Worm (Caenorhabditis elegans): Measurements from ENCODE around the gene scyl-1.

Gene scyl-1

DNA sequence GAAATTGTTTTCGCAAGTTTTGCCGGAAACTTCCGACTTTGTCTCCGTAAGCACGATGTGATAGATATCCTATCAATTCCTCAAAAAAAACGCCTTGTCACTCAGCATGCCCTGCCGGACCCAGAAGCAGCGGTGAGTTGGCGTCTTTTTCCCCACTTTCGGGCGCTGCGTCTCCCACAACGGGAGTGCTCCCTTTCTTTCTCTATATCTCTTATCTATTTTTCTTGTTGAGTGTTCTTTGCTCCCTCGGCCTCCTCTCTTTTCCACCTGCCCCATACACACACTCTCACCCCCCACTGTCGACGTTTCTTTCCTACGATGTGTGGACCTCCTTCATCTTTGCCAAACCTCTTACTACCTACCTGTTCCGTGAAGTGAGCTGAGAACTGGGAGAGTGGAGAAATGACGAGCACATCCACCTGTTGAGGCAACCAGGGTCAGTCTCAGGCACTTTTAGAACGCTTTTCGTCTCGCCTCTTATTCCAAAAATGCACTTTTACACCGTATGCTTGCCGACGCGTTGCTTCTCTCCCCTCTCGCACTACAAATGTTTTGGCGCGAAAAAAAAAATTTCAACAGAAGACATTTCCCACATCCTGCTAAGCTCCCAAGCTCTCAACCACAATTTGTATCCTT is 44.5 kb upstream of the scyl-1 start (continued):
- TF ChIP-seq snpc-4 (tag; optimal IDR thresholded peaks at IDR 0.05), result peak; percentile 47
- TF ChIP-seq skn-1 (tag; optimal IDR thresholded peaks at IDR 0.05), result peak; percentile 24
- peak; percentile 91 for TF ChIP-seq F13H6.1 (tag; optimal IDR thresholded peaks at IDR 0.05)
- TF ChIP-seq nhr-129 (tag; optimal IDR thresholded peaks at IDR 0.05), result peak; percentile 82
- TF ChIP-seq lin-13 (GFP tag; optimal IDR thresholded peaks at IDR 0.05), result peak; percentile 73
- TF ChIP-seq ceh-16 (tag; optimal IDR thresholded peaks at IDR 0.05), result peak; percentile 61
- TF ChIP-seq nhr-23 (tag; optimal IDR thresholded peaks at IDR 0.05), result no peak

DNA sequence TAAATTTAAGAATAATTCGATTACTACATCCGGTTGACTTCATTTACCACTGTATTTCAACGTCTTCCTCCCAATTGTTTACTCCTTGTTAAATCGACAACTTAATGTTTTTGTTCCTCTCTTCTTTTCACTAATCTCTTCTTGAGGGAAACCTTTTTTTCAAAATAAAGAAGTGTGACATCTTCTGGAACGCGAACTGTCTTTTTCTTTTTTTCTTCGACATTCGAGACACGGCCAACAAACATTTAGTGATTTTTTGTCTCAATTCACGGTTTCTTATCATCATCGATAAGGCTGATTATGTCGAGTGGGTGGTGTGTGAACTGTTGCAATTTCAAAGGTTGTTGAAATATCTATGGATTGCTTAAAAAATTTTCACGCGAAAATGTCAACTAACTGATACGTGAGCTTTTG is 43.7 kb upstream of the scyl-1 start:
- TF ChIP-seq C34F6.9 (tag; optimal IDR thresholded peaks at IDR 0.05), result peak; percentile 1
- peak; percentile 35 for TF ChIP-seq nhr-21 (tag; optimal IDR thresholded peaks at IDR 0.05)
- peak; percentile 17 for TF ChIP-seq ama-1 (optimal IDR thresholded peaks at IDR 0.05)
- peak; percentile 39 for TF ChIP-seq nhr-129 (tag; optimal IDR thresholded peaks at IDR 0.05)
- TF ChIP-seq fos-1 (tag; optimal IDR thresholded peaks at IDR 0.05), result peak; percentile 81
- peak; percentile 50 for TF ChIP-seq sma-3 (GFP tag; optimal IDR thresholded peaks at IDR 0.05)
- peak; percentile 59 for TF ChIP-seq sma-9 (GFP tag; optimal IDR thresholded peaks at IDR 0.05)
- TF ChIP-seq sma-9 (tag; optimal IDR thresholded peaks at IDR 0.05), result no peak
- no peak for TF ChIP-seq F13H6.1 (tag; optimal IDR thresholded peaks at IDR 0.05)
- peak; percentile 72 for TF ChIP-seq crh-2 (tag; optimal IDR thresholded peaks at IDR 0.05)
- TF ChIP-seq mbf-1 (tag; optimal IDR thresholded peaks at IDR 0.05), result no peak
- TF ChIP-seq lin-13 (GFP tag; optimal IDR thresholded peaks at IDR 0.05), result peak; percentile 33

DNA sequence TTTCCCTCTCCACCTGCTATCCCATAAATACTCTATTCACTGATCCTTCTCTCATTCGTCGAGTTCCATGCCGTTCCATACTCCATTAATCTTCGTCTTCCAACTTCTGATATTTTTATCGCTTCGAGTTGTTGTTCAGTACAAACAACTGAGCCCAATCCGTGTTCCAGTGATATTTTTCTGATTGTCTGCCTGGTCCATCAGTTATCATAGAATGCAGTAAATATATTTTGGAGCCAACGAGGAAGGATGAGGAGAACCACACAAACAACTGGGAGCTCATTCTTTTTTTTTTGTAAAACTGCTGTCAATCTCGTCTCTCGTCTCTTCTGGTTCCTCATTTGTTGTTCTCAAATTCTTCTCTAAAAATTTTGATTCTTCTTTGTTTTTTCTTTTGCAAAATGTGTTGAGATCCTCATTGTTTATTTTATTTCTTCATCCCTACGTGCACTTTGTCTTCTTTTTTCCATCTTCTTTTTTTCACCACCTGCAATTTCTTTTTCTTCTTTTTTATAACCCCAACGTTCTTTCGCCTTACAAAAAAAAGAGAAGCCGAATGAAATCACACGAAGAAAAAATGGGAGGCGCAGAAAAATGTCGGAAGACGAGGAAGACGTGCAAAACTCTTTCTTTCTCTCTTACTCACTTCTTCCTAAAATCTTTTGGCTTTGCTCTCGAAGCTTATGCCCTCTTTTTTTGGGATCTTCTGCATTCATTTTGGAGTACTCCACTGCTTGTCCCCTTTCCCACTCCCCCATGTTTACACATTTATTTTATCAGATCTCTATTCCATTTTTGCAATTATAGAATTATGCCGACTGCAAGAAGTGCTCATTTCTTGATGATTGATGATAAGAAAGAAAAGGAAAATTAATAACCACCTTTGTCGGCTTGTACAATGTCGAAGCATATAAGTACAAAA is 42.5 kb upstream of the scyl-1 start:
- TF ChIP-seq nhr-77 (tag; optimal IDR thresholded peaks at IDR 0.05), result no peak
- peak; percentile 41 for TF ChIP-seq nhr-129 (tag; optimal IDR thresholded peaks at IDR 0.05)
- TF ChIP-seq C34F6.9 (tag; optimal IDR thresholded peaks at IDR 0.05), result peak; percentile 53
- peak; percentile 47 for TF ChIP-seq ama-1 (optimal IDR thresholded peaks at IDR 0.05)
- TF ChIP-seq lsy-2 (tag; optimal IDR thresholded peaks at IDR 0.05), result peak in 1 of 2 experiments; percentile 28
- no peak for TF ChIP-seq nhr-237 (tag; optimal IDR thresholded peaks at IDR 0.05)

DNA sequence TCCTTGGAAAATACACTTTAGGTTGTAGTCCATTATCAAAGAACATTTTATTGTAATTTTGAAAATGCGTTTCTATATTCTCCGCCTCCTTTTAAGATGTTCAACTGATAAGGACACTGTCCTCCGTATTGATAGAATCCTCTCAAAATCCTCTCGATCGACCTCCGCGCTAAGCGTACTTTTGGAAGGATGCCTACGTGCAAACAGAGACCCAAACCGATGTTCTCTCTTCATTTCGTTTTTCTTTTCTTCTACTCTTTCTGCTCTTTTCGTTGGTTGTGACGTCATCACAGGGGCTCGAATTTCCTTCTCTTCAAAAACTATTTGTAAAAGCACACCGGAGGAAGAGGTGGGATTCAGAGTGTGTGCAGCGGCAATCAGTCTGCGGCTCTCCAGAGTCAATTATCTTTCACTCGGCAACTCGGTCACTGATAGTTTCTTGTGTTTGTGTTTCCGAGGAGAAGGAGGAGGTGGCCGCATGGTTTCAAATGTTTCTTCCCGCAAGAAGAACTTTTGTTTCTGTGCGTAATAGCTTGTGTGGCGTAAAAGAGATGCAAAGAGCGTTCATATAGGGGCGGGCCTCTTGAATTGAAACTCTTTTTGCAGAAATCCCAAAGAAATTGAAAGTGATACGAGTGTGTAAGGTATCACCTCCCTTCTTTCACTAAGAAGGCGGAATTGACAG is 41.1 kb upstream of the scyl-1 start, which contains the start of gene C34B4.2:
Gene C34B4.2, plus strand, starts transcription at position 614 of the 685 bp plus-strand sequence.
- TF ChIP-seq gmeb-1 (tag; optimal IDR thresholded peaks at IDR 0.05) (no peak), nhr-25 (tag; optimal IDR thresholded peaks at IDR 0.05) (peak; percentile 45), lsy-2 (tag; optimal IDR thresholded peaks at IDR 0.05) (peak in 1 of 2 experiments; percentile 65), ZK546.5 (tag; optimal IDR thresholded peaks at IDR 0.05) (no peak), nhr-10 (tag; optimal IDR thresholded peaks at IDR 0.05) (no peak), egl-27 (tag; optimal IDR thresholded peaks at IDR 0.05) (peak; percentile 1), ceh-16 (tag; optimal IDR thresholded peaks at IDR 0.05) (no peak), mbf-1 (tag; optimal IDR thresholded peaks at IDR 0.05) (no peak), ztf-4 (tag; optimal IDR thresholded peaks at IDR 0.05) (peak; percentile 58), peb-1 (tag; optimal IDR thresholded peaks at IDR 0.05) (no peak), blmp-1 (tag; optimal IDR thresholded peaks at IDR 0.05; ENCODE audit: insufficient read depth) (peak; percentile 54), mdl-1 (tag; optimal IDR thresholded peaks at IDR 0.05) (peak in 1 of 2 experiments; percentile 20), zag-1 (tag; optimal IDR thresholded peaks at IDR 0.05) (peak; percentile 54), sem-4 (tag; optimal IDR thresholded peaks at IDR 0.05) (peak; percentile 76), lin-11 (tag; optimal IDR thresholded peaks at IDR 0.05) (peak; percentile 42), mab-5 (tag; optimal IDR thresholded peaks at IDR 0.05) (peak; percentile 59), Y55F3AM.14 (GFP tag; optimal IDR thresholded peaks at IDR 0.05) (peak; percentile 77), nhr-23 (tag; optimal IDR thresholded peaks at IDR 0.05) (no peak), snpc-4 (tag; optimal IDR thresholded peaks at IDR 0.05) (no peak), alr-1 (tag; optimal IDR thresholded peaks at IDR 0.05) (no peak), ama-1 (optimal IDR thresholded peaks at IDR 0.05) (peak; percentile 36), ceh-82 (tag; optimal IDR thresholded peaks at IDR 0.05) (no peak), R02D3.7 (tag; optimal IDR thresholded peaks at IDR 0.05) (no peak), sma-3 (GFP tag; optimal IDR thresholded peaks at IDR 0.05) (peak; percentile 7), nhr-21 (tag; optimal IDR thresholded peaks at IDR 0.05) (peak; percentile 13), nhr-129 (tag; optimal IDR thresholded peaks at IDR 0.05) (peak; percentile 93), dmd-4 (tag; optimal IDR thresholded peaks at IDR 0.05) (no peak), ztf-1 (GFP tag; conservative IDR thresholded peaks at IDR 0.05) (no peak), nhr-77 (tag; optimal IDR thresholded peaks at IDR 0.05) (no peak), sma-9 (GFP tag; optimal IDR thresholded peaks at IDR 0.05) (peak; percentile 82), sma-9 (tag; optimal IDR thresholded peaks at IDR 0.05) (no peak), crh-2 (tag; optimal IDR thresholded peaks at IDR 0.05) (peak; percentile 82), nhr-12 (tag; optimal IDR thresholded peaks at IDR 0.05) (no peak), unc-39 (tag; optimal IDR thresholded peaks at IDR 0.05) (peak; percentile 16), elt-1 (tag; optimal IDR thresholded peaks at IDR 0.05) (no peak), C34F6.9 (tag; optimal IDR thresholded peaks at IDR 0.05) (peak; percentile 78)

Data from whole organism, L2 larva.